Worm (Caenorhabditis elegans): Measurements from ENCODE around the gene Y97E10AR.4.

Y97E10AR.4 gene

ce11 chrV:8028825-8029489 is 18.9 kb upstream of the Y97E10AR.4 start, which contains the start of gene oma-2 (continued):
- no peak for TF ChIP-seq F39B2.1 (GFP tag; IDR thresholded peaks at IDR 0.05)
- TF ChIP-seq ceh-91 (GFP tag; IDR thresholded peaks at IDR 0.05), result peak; percentile 84
- TF ChIP-seq ccch-3 (GFP tag; optimal IDR thresholded peaks at IDR 0.05), result no peak
- TF ChIP-seq ztf-26 (tag; optimal IDR thresholded peaks at IDR 0.05), result no peak
- TF ChIP-seq F52B5.7 (tag; optimal IDR thresholded peaks at IDR 0.05), result no peak
- 0 out of 2 replicates have a peak, but pooled peaks have one; percentile 16 for TF ChIP-seq madf-3 (GFP tag; IDR thresholded peaks at IDR 0.05)
- no peak for TF ChIP-seq F55B11.4 (tag; optimal IDR thresholded peaks at IDR 0.05; ENCODE audit: borderline replicate concordance, insufficient read depth)
- peak; percentile 47; the same call in 1 of the 2 replicates for TF ChIP-seq mcd-1 (GFP tag; IDR thresholded peaks at IDR 0.05)
- TF ChIP-seq pha-4 (tag; optimal IDR thresholded peaks at IDR 0.05), result no peak
- TF ChIP-seq T07F8.4 (tag; optimal IDR thresholded peaks at IDR 0.05), result no peak
- no peak for TF ChIP-seq tbx-9 (tag; optimal IDR thresholded peaks at IDR 0.05; ENCODE audit: borderline replicate concordance)
- TF ChIP-seq Y67H2A.10 (GFP tag; conservative IDR thresholded peaks at IDR 0.05), result no peak
- TF ChIP-seq hrde-1 (tag; optimal IDR thresholded peaks at IDR 0.05; ENCODE audit: borderline replicate concordance), result no peak
- no peak for TF ChIP-seq attf-5 (GFP tag; optimal IDR thresholded peaks at IDR 0.05)
- TF ChIP-seq ztf-3 (GFP tag; optimal IDR thresholded peaks at IDR 0.05), result no peak
- no peak for TF ChIP-seq F22D6.2 (tag; optimal IDR thresholded peaks at IDR 0.05)
- TF ChIP-seq nhr-90 (tag; optimal IDR thresholded peaks at IDR 0.05), result no peak
- TF ChIP-seq C06A6.2 (GFP tag; conservative IDR thresholded peaks at IDR 0.05), result no peak
- no peak for TF ChIP-seq Y53F4B.3 (GFP tag; IDR thresholded peaks at IDR 0.05)
- no peak for TF ChIP-seq aptf-3 (GFP tag; IDR thresholded peaks at IDR 0.05)
- no peak for TF ChIP-seq ceh-40 (GFP tag; IDR thresholded peaks at IDR 0.05)
- no peak for TF ChIP-seq K11D2.4 (GFP tag; IDR thresholded peaks at IDR 0.05)
- TF ChIP-seq lin-54 (GFP tag; optimal IDR thresholded peaks at IDR 0.05), result peak; percentile 58
- 0 out of 2 replicates have a peak, but pooled peaks have one; percentile 21 for TF ChIP-seq attf-3 (GFP tag; conservative IDR thresholded peaks at IDR 0.05)
- no peak for TF ChIP-seq somi-1 (GFP tag; optimal IDR thresholded peaks at IDR 0.05)
- peak; percentile 45 for TF ChIP-seq hmg-1.2 (GFP tag; IDR thresholded peaks at IDR 0.05)
- TF ChIP-seq attf-6 (GFP tag; IDR thresholded peaks at IDR 0.05), result no peak
- TF ChIP-seq Y56A3A.18 (GFP tag; IDR thresholded peaks at IDR 0.05), result 0 out of 2 replicates have a peak, but pooled peaks have one; percentile 14
- 0 out of 2 replicates have a peak, but pooled peaks have one; percentile 37 for TF ChIP-seq ekl-4 (GFP tag; IDR thresholded peaks at IDR 0.05)
- no peak for TF ChIP-seq cebp-2 (GFP tag; IDR thresholded peaks at IDR 0.05)
- TF ChIP-seq F57C9.4 (tag; optimal IDR thresholded peaks at IDR 0.05), result no peak
- TF ChIP-seq pbrm-1 (GFP tag; IDR thresholded peaks at IDR 0.05), result peak; percentile 37; the same call in 1 of the 2 replicates

- TF ChIP-seq F22D6.2 (tag; optimal IDR thresholded peaks at IDR 0.05) (no peak), mel-28 (tag; optimal IDR thresholded peaks at IDR 0.05; ENCODE audit: borderline replicate concordance) (no peak), cebp-1 (GFP tag; IDR thresholded peaks at IDR 0.05) (no peak), cebp-1 (tag; optimal IDR thresholded peaks at IDR 0.05) (no peak), lin-26 (GFP tag; IDR thresholded peaks at IDR 0.05) (no peak), B0035.1 (tag; optimal IDR thresholded peaks at IDR 0.05) (no peak), nhr-80 (tag; optimal IDR thresholded peaks at IDR 0.05) (no peak), rpc-1 (optimal IDR thresholded peaks at IDR 0.05) (no peak), rpc-1 (tag; optimal IDR thresholded peaks at IDR 0.05) (no peak), D2030.7 (GFP tag; IDR thresholded peaks at IDR 0.05) (no peak), ZK185.1 (tag; optimal IDR thresholded peaks at IDR 0.05; ENCODE audit: poor library complexity, severe bottlenecking) (no peak), lin-40 (tag; optimal IDR thresholded peaks at IDR 0.05) (no peak), let-607 (tag; optimal IDR thresholded peaks at IDR 0.05) (no peak), B0261.1 (tag; optimal IDR thresholded peaks at IDR 0.05) (no peak), atf-7 (tag; optimal IDR thresholded peaks at IDR 0.05) (no peak), let-526 (GFP tag; IDR thresholded peaks at IDR 0.05) (no peak), gei-17 (GFP tag; optimal IDR thresholded peaks at IDR 0.05) (no peak), hmg-1.2 (GFP tag; IDR thresholded peaks at IDR 0.05) (no peak)
These were observed 17.6 kb upstream of the Y97E10AR.4 start for ce11 chrV:8027429-8028142.
